Fruit fly (Drosophila melanogaster): ENCODE measurements around the gene CG7084.
A peak's percentile ranks its signal among the peaks of the same experiment; 100 is the strongest.

Gene CG7084

dm6 chr3R:22328665-22329350, 30.2 kb downstream of the CG7084 start, which contains the start of gene CG7080 (continued):
- TF ChIP-seq ewg (GFP tag; optimal IDR thresholded peaks at IDR 0.05) (no peak), lmd (GFP tag; IDR thresholded peaks at IDR 0.05) (peak; percentile 31; the same call in 1 of the 2 replicates), CG4617 (GFP tag; optimal IDR thresholded peaks at IDR 0.05; ENCODE audit: borderline replicate concordance) (no peak), CG17912 (GFP tag; optimal IDR thresholded peaks at IDR 0.05) (no peak), Asciz (GFP tag; optimal IDR thresholded peaks at IDR 0.05) (peak; percentile 19), CG1529 (GFP tag; optimal IDR thresholded peaks at IDR 0.05) (no peak), CG11723 (GFP tag; optimal IDR thresholded peaks at IDR 0.05) (no peak)

- TF ChIP-seq CG11560 (tag; IDR thresholded peaks at IDR 0.05) (no peak), CG34224 (GFP tag; IDR thresholded peaks at IDR 0.05; ENCODE audit: partially characterized antibody) (no peak), CG12299 (tag; optimal IDR thresholded peaks at IDR 0.05) (no peak), chif (GFP tag; optimal IDR thresholded peaks at IDR 0.05) (no peak), CTCF (GFP tag; optimal IDR thresholded peaks at IDR 0.05) (no peak), vnd (GFP tag; IDR thresholded peaks at IDR 0.05; ENCODE audit: partially characterized antibody) (no peak), CG30403 (GFP tag; optimal IDR thresholded peaks at IDR 0.05) (no peak), sd (tag; optimal IDR thresholded peaks at IDR 0.05) (peak; percentile 20), abd-A (tag; optimal IDR thresholded peaks at IDR 0.05) (peak; percentile 72), vvl (GFP tag; IDR thresholded peaks at IDR 0.05) (peak; percentile 83), nerfin-1 (tag; optimal IDR thresholded peaks at IDR 0.05) (no peak), Scr (GFP tag; IDR thresholded peaks at IDR 0.05; ENCODE audit: partially characterized antibody) (no peak), Ets65A (GFP tag) (peak; percentile 78), Jarid2 (GFP tag; optimal IDR thresholded peaks at IDR 0.05) (no peak), Awh (GFP tag; IDR thresholded peaks at IDR 0.05) (peak; percentile 72; the same call in 1 of the 2 replicates), fu2 (GFP tag; optimal IDR thresholded peaks at IDR 0.05) (no peak), B-H2 (GFP tag; optimal IDR thresholded peaks at IDR 0.05) (no peak), ase (GFP tag; IDR thresholded peaks at IDR 0.05) (no peak), slou (GFP tag; optimal IDR thresholded peaks at IDR 0.05) (no peak), CG16813 (GFP tag; IDR thresholded peaks at IDR 0.05; ENCODE audit: partially characterized antibody) (no peak), repo (GFP tag; optimal IDR thresholded peaks at IDR 0.05) (no peak), CG10267 (tag; optimal IDR thresholded peaks at IDR 0.05) (no peak), wor (GFP tag; IDR thresholded peaks at IDR 0.05) (no peak), crol (GFP tag; IDR thresholded peaks at IDR 0.05) (no peak), dimm (GFP tag; IDR thresholded peaks at IDR 0.05) (no peak), oc (tag; optimal IDR thresholded peaks at IDR 0.05) (peak; percentile 18), chn (GFP tag; optimal IDR thresholded peaks at IDR 0.05) (no peak), unc-4 (GFP tag; IDR thresholded peaks at IDR 0.05; ENCODE audit: partially characterized antibody) (no peak), en (GFP tag; optimal IDR thresholded peaks at IDR 0.05) (no peak), CG4820 (GFP tag; optimal IDR thresholded peaks at IDR 0.05) (no peak), cas (GFP tag; IDR thresholded peaks at IDR 0.05) (no peak), D19B (GFP tag; optimal IDR thresholded peaks at IDR 0.05) (no peak), CG17361 (GFP tag; IDR thresholded peaks at IDR 0.05) (no peak), nerfin-2 (GFP tag; IDR thresholded peaks at IDR 0.05; ENCODE audit: partially characterized antibody) (no peak), hkb (optimal IDR thresholded peaks at IDR 0.05) (no peak), hkb (GFP tag; IDR thresholded peaks at IDR 0.05) (no peak), CG16863 (GFP tag; optimal IDR thresholded peaks at IDR 0.05) (no peak), CG3838 (GFP tag; optimal IDR thresholded peaks at IDR 0.05) (no peak), Nf-YA (GFP tag; IDR thresholded peaks at IDR 0.05) (no peak), Chrac-16 (GFP tag; optimal IDR thresholded peaks at IDR 0.05) (no peak), tll (GFP tag; optimal IDR thresholded peaks at IDR 0.05) (no peak), ab (GFP tag; optimal IDR thresholded peaks at IDR 0.05) (no peak)
Observed at dm6 chr3R:22330512-22331119, 32.0 kb downstream of the CG7084 start, which contains the start of gene CG33721. Gene CG33721 (plus strand): TSS chr3R:22331069.

All from whole organism, embryonic.